Fruit fly (Drosophila melanogaster) whole organism, prepupa: ENCODE data around the gene CG4953.

Experiments
- Blimp-1 ChIP-seq: fragments of 200-800 bp; sonication (Bioruptor generic); optimal IDR thresholded peaks from 3 replicates; lab custom pipeline; 2017; ENCODE audit warnings: missing biosample characterization, missing genetic modification characterization, mild to moderate bottlenecking, moderate library complexity, missing genetic modification reagents
- CG10631 ChIP-seq: fragments of 200-800 bp; sonication (Bioruptor generic); optimal IDR thresholded peaks from 2 replicates; lab custom pipeline; 2016; ENCODE audit warnings: missing biosample characterization, missing genetic modification characterization
- CG10669 ChIP-seq: fragments of 200-800 bp; sonication (Bioruptor generic); optimal IDR thresholded peaks from 3 replicates; lab custom pipeline; 2018; ENCODE audit warnings: missing biosample characterization, mild to moderate bottlenecking, missing genetic modification characterization, moderate library complexity
- CG11762 ChIP-seq: fragments of 200-800 bp; sonication (Bioruptor generic); optimal IDR thresholded peaks from 3 replicates; lab custom pipeline; 2016; ENCODE audit warnings: missing biosample characterization, missing genetic modification characterization; ENCODE audit not compliant: insufficient read depth
- CG15336 ChIP-seq: fragments of 200-800 bp; sonication (Bioruptor generic); IDR thresholded peaks from 2 replicates; pipeline ENCODE4 v1.3.6; 2022; ENCODE audit warnings: missing biosample characterization, missing genetic modification characterization
- CG1621 ChIP-seq: fragments of 200-800 bp; sonication (Bioruptor generic); optimal IDR thresholded peaks from 3 replicates; lab custom pipeline; 2018; ENCODE audit warnings: missing biosample characterization, mild to moderate bottlenecking, missing genetic modification characterization
- CG16779 ChIP-seq: fragments of 200-800 bp; sonication (Bioruptor generic); optimal IDR thresholded peaks from 3 replicates; lab custom pipeline; 2017; ENCODE audit warnings: missing biosample characterization, mild to moderate bottlenecking, missing genetic modification characterization
- CG3032 ChIP-seq: fragments of 200-800 bp; optimal IDR thresholded peaks from 2 replicates; lab custom pipeline; 2019; ENCODE audit warnings: missing biosample characterization, mild to moderate bottlenecking, missing genetic modification characterization, moderate library complexity
- CG31627 ChIP-seq: fragments of 200-800 bp; sonication (Bioruptor generic); optimal IDR thresholded peaks from 3 replicates; lab custom pipeline; 2016; ENCODE audit warnings: missing biosample characterization, missing genetic modification characterization
- CG32006 ChIP-seq: fragments of 200-800 bp; sonication (Bioruptor generic); optimal IDR thresholded peaks from 3 replicates; lab custom pipeline; 2017; ENCODE audit warnings: missing biosample characterization, mild to moderate bottlenecking, missing genetic modification characterization
- CG34406 ChIP-seq: fragments of 200-800 bp; sonication (Bioruptor generic); optimal IDR thresholded peaks from 3 replicates; lab custom pipeline; 2016; ENCODE audit warnings: missing biosample characterization, missing genetic modification characterization
- CG3919 ChIP-seq: fragments of 200-800 bp; sonication (Bioruptor generic); optimal IDR thresholded peaks from 3 replicates; lab custom pipeline; 2016; ENCODE audit warnings: missing biosample characterization, missing genetic modification characterization
- CG4318 ChIP-seq: fragments of 200-800 bp; sonication (Bioruptor generic); optimal IDR thresholded peaks from 3 replicates; lab custom pipeline; 2017; ENCODE audit warnings: missing biosample characterization, mild to moderate bottlenecking, missing genetic modification characterization
- CG6163 ChIP-seq: fragments of 200-800 bp; sonication (Bioruptor generic); IDR thresholded peaks from 3 replicates; pipeline ENCODE4 v1.3.6; 2022; ENCODE audit warnings: missing biosample characterization, missing genetic modification characterization
- CG6808 ChIP-seq: fragments of 200-800 bp; sonication (Bioruptor generic); optimal IDR thresholded peaks from 3 replicates; lab custom pipeline; 2017; ENCODE audit warnings: missing biosample characterization, missing genetic modification characterization, mild to moderate bottlenecking, moderate library complexity, missing genetic modification reagents
- CG6854 ChIP-seq: fragments of 200-800 bp; sonication (Bioruptor generic); optimal IDR thresholded peaks from 2 replicates; lab custom pipeline; 2017; ENCODE audit warnings: missing biosample characterization, mild to moderate bottlenecking, missing genetic modification characterization
- CG7368 ChIP-seq: fragments of 200-800 bp; sonication (Bioruptor generic); optimal IDR thresholded peaks from 3 replicates; lab custom pipeline; 2016; ENCODE audit warnings: missing biosample characterization, missing genetic modification characterization
- CG8119 ChIP-seq: fragments of 200-800 bp; sonication (Bioruptor generic); IDR thresholded peaks from 3 replicates; pipeline ENCODE4 v1.3.6; 2022; ENCODE audit warnings: missing biosample characterization, missing genetic modification characterization
- CG8319 ChIP-seq: fragments of 200-800 bp; sonication (Bioruptor generic); optimal IDR thresholded peaks from 3 replicates; lab custom pipeline; 2016; ENCODE audit warnings: missing biosample characterization, missing genetic modification characterization
- CG9139 ChIP-seq: fragments of 200-800 bp; sonication (Bioruptor generic); optimal IDR thresholded peaks from 3 replicates; lab custom pipeline; 2017; ENCODE audit warnings: missing biosample characterization, mild to moderate bottlenecking, missing genetic modification characterization
- Eip78C ChIP-seq: fragments of 200-800 bp; sonication (Bioruptor generic); peaks from one replicate; lab custom pipeline; 2016; ENCODE audit warnings: missing biosample characterization, missing genetic modification characterization
- Eip93F ChIP-seq: fragments of 200-800 bp; sonication (Bioruptor generic); optimal IDR thresholded peaks from 2 replicates; lab custom pipeline; 2016; ENCODE audit warnings: missing biosample characterization, mild to moderate bottlenecking, missing genetic modification characterization
- Ets96B ChIP-seq: fragments of 200-800 bp; optimal IDR thresholded peaks from 2 replicates; lab custom pipeline; 2019; ENCODE audit warnings: missing biosample characterization, mild to moderate bottlenecking, missing genetic modification characterization, moderate library complexity
- Gug ChIP-seq: fragments of 200-800 bp; sonication (Bioruptor generic); IDR thresholded peaks from 2 replicates; pipeline ENCODE4 v1.3.6; 2022; ENCODE audit warnings: missing biosample characterization, missing genetic modification characterization
- Hr38 ChIP-seq: sonication (Bioruptor generic); optimal IDR thresholded peaks from 2 replicates; lab custom pipeline; 2016; ENCODE audit warnings: missing biosample characterization, missing genetic modification characterization
- Hr4 ChIP-seq: fragments of 200-800 bp; sonication (Bioruptor generic); optimal IDR thresholded peaks from 3 replicates; lab custom pipeline; 2016; ENCODE audit warnings: missing biosample characterization, missing genetic modification characterization
- Met ChIP-seq: fragments of 200-800 bp; sonication (Bioruptor generic); optimal IDR thresholded peaks from 3 replicates; lab custom pipeline; 2016; ENCODE audit warnings: missing biosample characterization, missing genetic modification characterization
- OdsH ChIP-seq: fragments of 200-800 bp; sonication (Bioruptor generic); optimal IDR thresholded peaks from 3 replicates; lab custom pipeline; 2016; ENCODE audit warnings: missing biosample characterization, missing genetic modification characterization
- Smox ChIP-seq: fragments of 200-800 bp; sonication (Bioruptor generic); optimal IDR thresholded peaks from 3 replicates; lab custom pipeline; 2016; ENCODE audit warnings: missing biosample characterization, missing genetic modification characterization
- Sox102F ChIP-seq: fragments of 200-800 bp; sonication (Bioruptor generic); optimal IDR thresholded peaks from 2 replicates; lab custom pipeline; 2016; ENCODE audit warnings: missing biosample characterization, mild to moderate bottlenecking, missing genetic modification characterization
- Sox14 ChIP-seq: fragments of 200-800 bp; sonication (Bioruptor generic); optimal IDR thresholded peaks from 3 replicates; lab custom pipeline; 2016; ENCODE audit warnings: missing biosample characterization, missing genetic modification characterization
- achi ChIP-seq: fragments of 200-800 bp; sonication (Bioruptor generic); optimal IDR thresholded peaks from 3 replicates; lab custom pipeline; 2016; ENCODE audit warnings: missing biosample characterization, missing genetic modification characterization
- acj6 ChIP-seq: fragments of 200-800 bp; sonication (Bioruptor generic); optimal IDR thresholded peaks from 3 replicates; lab custom pipeline; 2016; ENCODE audit warnings: missing biosample characterization, missing genetic modification characterization
- cyc ChIP-seq: fragments of 200-800 bp; sonication (Bioruptor generic); optimal IDR thresholded peaks from 3 replicates; lab custom pipeline; 2016; ENCODE audit warnings: missing biosample characterization, missing genetic modification characterization
- dac ChIP-seq: fragments of 200-800 bp; sonication (Bioruptor generic); optimal IDR thresholded peaks from 2 replicates; lab custom pipeline; 2017; ENCODE audit warnings: missing biosample characterization, mild to moderate bottlenecking, missing genetic modification characterization
- dsx ChIP-seq: fragments of 200-800 bp; optimal IDR thresholded peaks from 3 replicates; lab custom pipeline; 2019; ENCODE audit warnings: missing biosample characterization, mild to moderate bottlenecking, missing genetic modification characterization, moderate library complexity; ENCODE audit not compliant: poor library complexity, severe bottlenecking
- esn ChIP-seq: fragments of 200-800 bp; sonication (Bioruptor generic); optimal IDR thresholded peaks from 2 replicates; lab custom pipeline; 2016; ENCODE audit warnings: missing biosample characterization, mild to moderate bottlenecking, missing genetic modification characterization, moderate library complexity
- fd85E ChIP-seq: fragments of 200-800 bp; sonication (Bioruptor generic); optimal IDR thresholded peaks from 3 replicates; lab custom pipeline; 2016; ENCODE audit warnings: missing biosample characterization, missing genetic modification characterization
- fkh ChIP-seq: fragments of 200-800 bp; sonication (Bioruptor generic); optimal IDR thresholded peaks from 3 replicates; lab custom pipeline; 2017; ENCODE audit warnings: missing biosample characterization, mild to moderate bottlenecking, missing genetic modification characterization, moderate library complexity
- net ChIP-seq: fragments of 200-800 bp; sonication (Bioruptor generic); optimal IDR thresholded peaks from 3 replicates; lab custom pipeline; 2016; ENCODE audit warnings: missing biosample characterization, missing genetic modification characterization
- pdm3 ChIP-seq: fragments of 200-800 bp; sonication (Bioruptor generic); optimal IDR thresholded peaks from 3 replicates; lab custom pipeline; 2016; ENCODE audit warnings: missing biosample characterization, missing genetic modification characterization
- salr ChIP-seq, 2 experiments: fragments of 200-800 bp; sonication (Bioruptor generic); optimal IDR thresholded peaks; 3 replicates each; lab custom pipeline; 2016 to 2018; ENCODE audit warnings: missing biosample characterization in 2 of 2, missing genetic modification characterization in 2 of 2, mild to moderate bottlenecking in 1 of 2
- spab ChIP-seq: fragments of 200-800 bp; sonication (Bioruptor generic); optimal IDR thresholded peaks from 2 replicates; lab custom pipeline; 2017; ENCODE audit warnings: missing biosample characterization, mild to moderate bottlenecking, missing genetic modification characterization, missing genetic modification reagents
- ss ChIP-seq, 2 experiments: fragments of 200-800 bp; sonication (Bioruptor generic); optimal IDR thresholded peaks; 2 replicates in 1 of 2; 3 replicates in 1 of 2; lab custom pipeline; 2017 to 2018; ENCODE audit warnings: mild to moderate bottlenecking in 2 of 2, missing biosample characterization in 2 of 2, missing genetic modification characterization in 2 of 2, moderate library complexity in 1 of 2
- svp ChIP-seq: fragments of 200-800 bp; sonication (Bioruptor generic); peaks from one replicate; lab custom pipeline; 2016; ENCODE audit warnings: missing biosample characterization, missing genetic modification characterization
- topi ChIP-seq: fragments of 200-800 bp; sonication (Bioruptor generic); optimal IDR thresholded peaks from 3 replicates; lab custom pipeline; 2016; ENCODE audit warnings: missing biosample characterization, missing genetic modification characterization
- vri ChIP-seq: fragments of 200-800 bp; sonication (Bioruptor generic); optimal IDR thresholded peaks from 3 replicates; lab custom pipeline; 2016; ENCODE audit warnings: missing biosample characterization, mild to moderate bottlenecking, missing genetic modification characterization

The CG4953 gene

dm6 chr2L:10259960-10260749 is 6.3 kb upstream of the CG4953 start:
- TF ChIP-seq Eip78C (GFP tag; lab: Kevin White, UChicago) (peak; percentile 83), CG10669 (no peak)

dm6 chr2L:10260750-10261493 is 5.6 kb upstream of the CG4953 start, which contains the start of gene Pten:
Gene Pten (minus strand): TSS chr2L:10261049.
- TF ChIP-seq Smox, result no peak
- no peak for TF ChIP-seq Sox102F (GFP tag; lab: Kevin White, UChicago)
- TF ChIP-seq achi (GFP tag; lab: Kevin White, UChicago), result no peak
- TF ChIP-seq CG31627 (GFP tag; lab: Kevin White, UChicago), result peak; percentile 56
- no peak for TF ChIP-seq dsx (GFP tag; lab: Kevin White, UChicago)
- no peak for TF ChIP-seq Blimp-1
- no peak for TF ChIP-seq CG11762 (GFP tag; lab: Kevin White, UChicago)
- TF ChIP-seq CG7368 (GFP tag; lab: Kevin White, UChicago), result no peak
- peak; percentile 86 for TF ChIP-seq fkh (GFP tag; lab: Kevin White, UChicago)
- TF ChIP-seq CG32006, result no peak
- no peak for TF ChIP-seq CG8119 (GFP tag; lab: Robert Waterston, UW)
- no peak for TF ChIP-seq CG9139 (GFP tag; lab: Kevin White, UChicago)
- peak; percentile 62 for TF ChIP-seq OdsH (GFP tag; lab: Kevin White, UChicago)
- TF ChIP-seq net (GFP tag; lab: Kevin White, UChicago), result no peak
- peak in 1 of 2 experiments; percentile 3 for TF ChIP-seq ss (GFP tag; optimal IDR thresholded peaks at IDR 0.05; lab: Kevin White, UChicago)
- TF ChIP-seq CG1621 (tag; lab: Kevin White, UChicago), result no peak
- TF ChIP-seq CG4318, result no peak
- TF ChIP-seq Eip78C (GFP tag; lab: Kevin White, UChicago), result peak; percentile 89
- TF ChIP-seq cyc (GFP tag; lab: Kevin White, UChicago), result peak; percentile 52
- no peak for TF ChIP-seq CG6163 (GFP tag; lab: Robert Waterston, UW)
- no peak for TF ChIP-seq spab (GFP tag; lab: Kevin White, UChicago)
- peak; percentile 55 for TF ChIP-seq Ets96B (tag; lab: Kevin White, UChicago)
- no peak for TF ChIP-seq Eip93F (GFP tag; lab: Kevin White, UChicago)
- TF ChIP-seq CG6854, result peak; percentile 25
- peak; percentile 72 for TF ChIP-seq CG15336
- peak; percentile 80 for TF ChIP-seq Hr4 (GFP tag; lab: Kevin White, UChicago)
- TF ChIP-seq CG6808, result no peak
- TF ChIP-seq CG10669, result no peak
- no peak for TF ChIP-seq salr (GFP tag; optimal IDR thresholded peaks at IDR 0.05; lab: Kevin White, UChicago)
- no peak for TF ChIP-seq Gug (GFP tag; lab: Robert Waterston, UW)
- TF ChIP-seq dac (GFP tag; lab: Kevin White, UChicago), result no peak
- no peak for TF ChIP-seq Hr38 (GFP tag; lab: Kevin White, UChicago)
- TF ChIP-seq acj6 (GFP tag; lab: Kevin White, UChicago), result peak; percentile 50
- peak; percentile 48 for TF ChIP-seq CG8319 (GFP tag; lab: Kevin White, UChicago)
- no peak for TF ChIP-seq fd85E (GFP tag; lab: Kevin White, UChicago)
- no peak for TF ChIP-seq svp (GFP tag; lab: Kevin White, UChicago)
- peak; percentile 67 for TF ChIP-seq esn (GFP tag; lab: Kevin White, UChicago)
- no peak for TF ChIP-seq CG34406 (GFP tag; lab: Kevin White, UChicago)
- no peak for TF ChIP-seq CG3919 (GFP tag; lab: Kevin White, UChicago)
- no peak for TF ChIP-seq pdm3 (GFP tag; lab: Kevin White, UChicago)
- TF ChIP-seq CG10631 (GFP tag; lab: Kevin White, UChicago), result no peak
- TF ChIP-seq Met (GFP tag; lab: Kevin White, UChicago), result peak; percentile 71
- peak; percentile 61 for TF ChIP-seq CG3032 (tag; lab: Kevin White, UChicago)
- TF ChIP-seq vri (GFP tag; lab: Kevin White, UChicago), result no peak
- peak; percentile 55 for TF ChIP-seq Sox14 (GFP tag; lab: Kevin White, UChicago)
- no peak for TF ChIP-seq CG16779 (tag; lab: Kevin White, UChicago)
- TF ChIP-seq topi, result peak; percentile 68
